Fruit fly (Drosophila melanogaster) Kc167 (cell line): ENCODE results near the gene CG43672.

Source experiments
- Sin3A ChIP-seq: fragments of >200 bp; optimal IDR thresholded peaks from 2 replicates; lab custom pipeline; 2018; ENCODE audit warnings: missing external identifiers
- psq ChIP-seq: fragments of >200 bp; optimal IDR thresholded peaks from 2 replicates; lab custom pipeline; 2017; ENCODE audit warnings: missing external identifiers

DNA sequence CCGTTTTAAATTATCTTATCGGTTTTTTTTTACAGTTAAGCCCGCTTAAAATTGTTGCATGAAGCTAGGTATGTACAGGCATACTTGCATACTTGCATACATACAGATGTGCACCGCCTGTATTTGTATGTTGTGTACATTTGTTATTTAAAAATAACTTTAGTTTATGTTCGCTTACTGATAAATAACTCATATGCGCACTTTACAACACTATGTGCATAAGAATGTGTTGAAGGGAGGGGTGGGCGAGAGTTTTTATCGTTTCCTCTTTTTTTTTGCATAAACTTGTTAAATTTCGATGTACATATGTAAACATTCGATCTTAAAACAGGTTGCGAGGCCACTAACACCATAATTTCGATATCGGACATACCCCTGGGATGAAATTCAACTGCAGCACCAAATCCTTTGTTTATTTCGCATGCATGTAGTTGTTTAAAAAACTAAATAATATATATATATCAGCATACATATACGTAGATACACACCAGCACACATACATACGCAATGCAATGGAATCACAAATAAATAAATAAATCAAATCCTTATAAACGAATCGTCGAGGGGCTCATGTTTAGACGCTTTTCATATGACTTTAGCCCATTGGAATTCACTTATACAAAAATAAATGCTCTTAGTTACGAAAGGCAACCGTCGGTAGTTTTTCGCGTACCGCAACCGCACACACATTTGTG is 12.9 kb upstream of the CG43672 start:
- no peak for TF ChIP-seq Sin3A
- no peak for TF ChIP-seq psq (lab: Kevin White, UChicago)
